Worm (Caenorhabditis elegans): ENCODE measurements around the gene T21D12.12.

DNA sequence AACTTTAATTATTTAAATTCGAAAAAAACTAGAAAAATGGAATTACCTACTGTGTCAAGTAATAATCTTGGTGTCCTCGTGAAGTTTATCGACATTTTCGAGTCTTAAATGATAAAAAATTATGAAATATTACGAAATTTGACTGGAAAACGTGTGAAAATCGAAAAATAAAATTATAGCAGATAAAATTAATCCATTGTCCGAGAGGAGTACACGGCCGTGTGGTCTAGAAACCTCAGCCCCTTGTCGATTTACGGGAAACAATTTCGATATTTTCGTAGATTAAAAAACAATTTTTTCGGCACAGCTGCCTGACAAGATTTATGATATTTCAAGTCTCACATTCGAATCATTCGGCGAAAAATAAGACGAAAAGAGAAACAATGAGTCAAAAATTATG, 9.2 kb upstream of the T21D12.12 start, which contains the start of gene R02D3.8:
- no peak for TF ChIP-seq F13C5.2 (tag; optimal IDR thresholded peaks at IDR 0.05)
- no peak for TF ChIP-seq hmg-4 (GFP tag; optimal IDR thresholded peaks at IDR 0.05)
- TF ChIP-seq ama-1 (optimal IDR thresholded peaks at IDR 0.05) = no peak
- TF ChIP-seq tbx-11 (GFP tag; IDR thresholded peaks at IDR 0.05) = no peak
- TF ChIP-seq aly-1 (tag; optimal IDR thresholded peaks at IDR 0.05) = no peak

Data from whole organism, early embryonic.